Fruit fly (Drosophila melanogaster): Measurements from ENCODE around the gene CG31709.

CG31709 gene

dm6 chr2L:9576269-9576933 is 3.0 kb downstream of the CG31709 start, which contains the start of gene Mtpalpha (continued):
- no peak for TF ChIP-seq Spps (tag; optimal IDR thresholded peaks at IDR 0.05)
- no peak for TF ChIP-seq z (GFP tag; IDR thresholded peaks at IDR 0.05)
- TF ChIP-seq CG10321 (GFP tag; IDR thresholded peaks at IDR 0.05): no peak
- peak; percentile 67 for TF ChIP-seq CG10267 (tag; optimal IDR thresholded peaks at IDR 0.05)
- no peak for TF ChIP-seq CG16815 (GFP tag; optimal IDR thresholded peaks at IDR 0.05)
- no peak for TF ChIP-seq gsb-n (tag; optimal IDR thresholded peaks at IDR 0.05)
- TF ChIP-seq CG12236 (GFP tag; optimal IDR thresholded peaks at IDR 0.05): no peak
- TF ChIP-seq CG3065 (GFP tag; optimal IDR thresholded peaks at IDR 0.05): peak; percentile 20
- peak; percentile 48 for TF ChIP-seq CG12155 (GFP tag; optimal IDR thresholded peaks at IDR 0.05)
- TF ChIP-seq pita (GFP tag; optimal IDR thresholded peaks at IDR 0.05): peak; percentile 29
- no peak for TF ChIP-seq CG1647 (GFP tag; optimal IDR thresholded peaks at IDR 0.05)
- TF ChIP-seq CG15514 (GFP tag; optimal IDR thresholded peaks at IDR 0.05): peak; percentile 0
- peak; percentile 39 for TF ChIP-seq CG15601 (tag; optimal IDR thresholded peaks at IDR 0.05)
- TF ChIP-seq ato (GFP tag; IDR thresholded peaks at IDR 0.05; ENCODE audit: partially characterized antibody): no peak
- TF ChIP-seq CG14667 (GFP tag; IDR thresholded peaks at IDR 0.05): no peak
- no peak for TF ChIP-seq NK7.1 (GFP tag; optimal IDR thresholded peaks at IDR 0.05)
- TF ChIP-seq CG17361 (GFP tag; IDR thresholded peaks at IDR 0.05): 0 out of 3 replicates have a peak, but pooled peaks have one; percentile 49
- no peak for TF ChIP-seq CG10654 (GFP tag; optimal IDR thresholded peaks at IDR 0.05)
- no peak for TF ChIP-seq Fer2 (tag; optimal IDR thresholded peaks at IDR 0.05)
- TF ChIP-seq CG2712 (tag; optimal IDR thresholded peaks at IDR 0.05): no peak
- no peak for TF ChIP-seq bcd (GFP tag; optimal IDR thresholded peaks at IDR 0.05)
- peak; percentile 41 for TF ChIP-seq sisA (GFP tag; IDR thresholded peaks at IDR 0.05)
- TF ChIP-seq bbx (GFP tag; IDR thresholded peaks at IDR 0.05; ENCODE audit: partially characterized antibody): peak; percentile 12; the same call in 1 of the 2 replicates
- TF ChIP-seq ATbp (GFP tag; optimal IDR thresholded peaks at IDR 0.05): no peak
- TF ChIP-seq CG7928 (GFP tag; optimal IDR thresholded peaks at IDR 0.05): no peak
- peak; percentile 15 for TF ChIP-seq ind (GFP tag; optimal IDR thresholded peaks at IDR 0.05)
- TF ChIP-seq ham (GFP tag; IDR thresholded peaks at IDR 0.05): no peak
- TF ChIP-seq CG31388 (GFP tag; optimal IDR thresholded peaks at IDR 0.05): no peak
- TF ChIP-seq HLH3B (GFP tag; IDR thresholded peaks at IDR 0.05): no peak
- TF ChIP-seq CG3847 (GFP tag; IDR thresholded peaks at IDR 0.05): peak; percentile 50; the same call in 1 of the 2 replicates
- no peak for TF ChIP-seq fd96Cb (tag; optimal IDR thresholded peaks at IDR 0.05)
- peak; percentile 86 for TF ChIP-seq CG9797 (GFP tag; optimal IDR thresholded peaks at IDR 0.05)
- TF ChIP-seq insv (GFP tag; optimal IDR thresholded peaks at IDR 0.05): peak in 1 of 2 experiments; percentile 41
- TF ChIP-seq abd-A (tag; optimal IDR thresholded peaks at IDR 0.05): no peak
- no peak for TF ChIP-seq lola (GFP tag; optimal IDR thresholded peaks at IDR 0.05)
- TF ChIP-seq slou (GFP tag; optimal IDR thresholded peaks at IDR 0.05): no peak
- no peak for TF ChIP-seq dan (GFP tag; IDR thresholded peaks at IDR 0.05)
- peak; percentile 32 for TF ChIP-seq sug (tag; optimal IDR thresholded peaks at IDR 0.05)
- TF ChIP-seq CG15269 (tag; optimal IDR thresholded peaks at IDR 0.05): peak; percentile 20
- TF ChIP-seq CG4328 (GFP tag; optimal IDR thresholded peaks at IDR 0.05): no peak
- peak; percentile 73 for TF ChIP-seq pzg (GFP tag; optimal IDR thresholded peaks at IDR 0.05)
- TF ChIP-seq CG2120 (GFP tag; optimal IDR thresholded peaks at IDR 0.05): peak; percentile 38
- TF ChIP-seq Sin3A (optimal IDR thresholded peaks at IDR 0.05): no peak
- no peak for TF ChIP-seq CG2129 (GFP tag; IDR thresholded peaks at IDR 0.05; ENCODE audit: partially characterized antibody)
- peak; percentile 1 for TF ChIP-seq CG3163 (GFP tag; optimal IDR thresholded peaks at IDR 0.05)
- TF ChIP-seq CG4282 (GFP tag; optimal IDR thresholded peaks at IDR 0.05): no peak
- no peak for TF ChIP-seq CG11696 (GFP tag; IDR thresholded peaks at IDR 0.05)
- peak; percentile 27 for TF ChIP-seq phol (tag; optimal IDR thresholded peaks at IDR 0.05)
- no peak for TF ChIP-seq Dref (GFP tag; IDR thresholded peaks at IDR 0.05)
- TF ChIP-seq gro (GFP tag; optimal IDR thresholded peaks at IDR 0.05): peak; percentile 59

All from whole organism, embryonic.